Worm (Caenorhabditis elegans) whole organism, L4/young adult: Measurements from ENCODE around the gene F53F4.1.
A peak's percentile ranks its signal among the peaks of the same experiment; 100 is the strongest.

ENCODE experiments used
- W03F9.2 ChIP-seq: fragments of 150-350 bp; optimal IDR thresholded peaks from 2 replicates; lab custom pipeline; 2014; ENCODE audit warnings: missing biosample characterization, missing genetic modification characterization
- dao-5 ChIP-seq: sonication (generic microtip); optimal IDR thresholded peaks from 2 replicates; lab custom pipeline; 2016; ENCODE audit warnings: missing genotype, missing genetic modification characterization, moderate library complexity, missing compliant biosample characterization
- him-1 ChIP-seq: sonication (generic microtip); optimal IDR thresholded peaks from 2 replicates; lab custom pipeline; 2016; ENCODE audit warnings: missing genotype, missing genetic modification reagents, missing genetic modification characterization, missing compliant biosample characterization

F53F4.1 gene

ce11 chrV:13576828-13577227 is 7.8 kb upstream of the F53F4.1 start:
- no peak for TF ChIP-seq dao-5
- TF ChIP-seq him-1 (tag; lab: Kevin White, UChicago): no peak
- no peak for TF ChIP-seq W03F9.2 (tag; lab: Kevin White, UChicago)

DNA sequence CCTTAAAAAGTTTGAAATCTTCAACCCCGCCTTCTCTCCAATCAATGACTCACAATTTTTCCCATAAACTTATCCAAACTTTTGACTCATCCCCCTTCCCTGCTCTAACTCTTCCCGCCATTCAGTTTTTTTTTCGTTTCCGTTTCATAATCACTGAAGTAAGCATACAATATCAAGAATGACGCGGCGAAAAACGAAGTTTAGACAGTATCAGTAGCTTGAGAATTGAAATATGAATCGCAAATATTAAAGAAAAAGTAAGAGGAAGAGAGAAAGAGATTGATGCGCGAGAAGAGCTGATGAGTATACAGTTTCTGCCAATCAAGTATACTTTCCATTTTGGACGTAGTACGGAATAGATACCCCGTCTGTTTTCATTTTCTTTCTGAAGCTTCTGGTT is 7.1 kb upstream of the F53F4.1 start:
- TF ChIP-seq him-1 (tag; lab: Kevin White, UChicago) (no peak), W03F9.2 (tag; lab: Kevin White, UChicago) (no peak), dao-5 (no peak)

- TF ChIP-seq W03F9.2 (tag; lab: Kevin White, UChicago) (no peak), him-1 (tag; lab: Kevin White, UChicago) (no peak), dao-5 (no peak)
Measured at ce11 chrV:13578637-13579036, 5.9 kb upstream of the F53F4.1 start, which contains the start of gene C50B8.6. C50B8.6 (plus strand) TSS chrV:13578972.

DNA sequence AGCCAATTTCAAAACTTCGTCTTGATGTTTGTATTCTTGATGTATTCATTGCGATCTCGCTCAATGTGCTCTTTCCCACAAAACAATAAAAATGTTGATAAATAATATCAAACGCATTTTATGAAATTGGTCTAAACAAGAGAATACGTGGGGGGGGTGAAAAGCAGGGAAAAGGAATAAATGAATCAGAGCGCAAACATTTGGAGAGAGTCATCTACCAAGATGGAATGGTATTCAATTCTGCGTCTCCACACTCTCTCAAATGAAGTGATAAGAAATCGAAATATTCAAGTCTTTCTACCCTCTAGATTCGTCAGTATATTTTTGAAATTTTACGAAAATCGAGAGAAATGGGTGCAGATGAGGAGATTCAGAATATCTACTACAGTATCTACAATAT is 3.9 kb upstream of the F53F4.1 start, which contains the start of gene C50B8.5:
TSS of gene C50B8.5 (plus strand) at position 273 of the 400 bp plus-strand sequence.
- no peak for TF ChIP-seq dao-5

DNA sequence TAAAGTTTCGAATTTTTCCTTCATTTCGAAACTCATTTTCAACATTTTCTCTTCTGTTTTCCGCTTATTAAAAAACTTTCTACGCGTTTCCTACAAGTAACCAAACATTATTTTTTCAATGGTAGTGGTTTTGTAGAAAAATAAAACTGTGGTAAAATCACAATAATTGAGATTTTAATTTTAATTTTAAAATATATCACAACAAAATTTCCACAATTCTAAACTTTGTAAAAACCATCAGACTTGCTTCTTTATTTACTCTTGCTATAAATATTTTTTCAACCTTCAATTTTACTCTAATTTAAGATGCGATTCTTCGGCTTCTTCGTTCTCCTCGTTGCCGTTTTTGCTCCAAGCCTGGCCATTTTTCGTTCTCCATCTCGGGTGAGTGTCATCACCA is 3.3 kb downstream of the F53F4.1 start, which contains the start of gene F53F4.17:
TSS of gene F53F4.17 (plus strand) at position 301 of the 400 bp plus-strand sequence.
- TF ChIP-seq dao-5: no peak

ce11 chrV:13589494-13590176 is 5.1 kb downstream of the F53F4.1 start, which contains the start of the genes F53F4.2 and F53F4.18:
F53F4.2 (minus strand) TSS chrV:13589594.
F53F4.18 (plus strand) TSS chrV:13590126.
- no peak for TF ChIP-seq him-1 (tag; lab: Kevin White, UChicago)
- TF ChIP-seq W03F9.2 (tag; lab: Kevin White, UChicago): no peak
- TF ChIP-seq dao-5: no peak

DNA sequence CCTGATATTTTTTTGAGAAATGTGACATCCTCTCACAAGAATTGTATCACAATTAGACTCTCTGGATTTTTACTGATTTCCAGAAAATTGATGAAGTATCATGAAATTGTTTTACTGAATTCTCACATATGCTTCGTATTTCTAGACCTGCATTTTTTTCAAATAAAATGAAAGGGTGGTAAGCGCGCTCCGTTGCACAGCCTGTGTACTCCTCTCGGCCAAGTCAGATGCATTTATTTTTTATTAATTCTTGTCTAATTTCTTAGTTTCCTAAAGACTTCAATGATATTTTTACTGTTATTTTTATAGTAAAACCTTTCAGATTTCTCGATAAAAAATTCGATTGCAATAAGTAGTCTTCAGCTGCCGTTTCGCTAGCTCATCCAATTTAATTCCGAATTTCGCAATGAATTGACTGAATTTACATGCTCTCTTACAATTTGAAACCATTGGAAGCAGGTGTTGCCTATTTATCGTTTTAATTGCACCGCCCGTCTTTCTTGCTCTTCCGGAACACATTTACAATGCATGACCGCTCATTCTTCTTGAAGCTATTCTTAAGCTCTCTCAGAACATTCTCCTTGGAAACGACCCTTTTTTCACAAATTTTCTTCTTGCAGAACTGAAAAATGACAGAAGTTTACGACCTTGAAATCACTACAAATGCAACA is 7.1 kb downstream of the F53F4.1 start, which contains the start of gene tbcb-1:
TSS of gene tbcb-1 (plus strand) at position 621 of the 671 bp plus-strand sequence.
- peak; percentile 23 for TF ChIP-seq W03F9.2 (tag; lab: Kevin White, UChicago)
- no peak for TF ChIP-seq dao-5

- TF ChIP-seq him-1 (tag; lab: Kevin White, UChicago): no peak
- no peak for TF ChIP-seq dao-5
- TF ChIP-seq W03F9.2 (tag; lab: Kevin White, UChicago): no peak
Measured at ce11 chrV:13593083-13593482, 8.5 kb downstream of the F53F4.1 start, which contains the start of gene F53F4.4. F53F4.4 (plus strand) TSS chrV:13593383.

DNA sequence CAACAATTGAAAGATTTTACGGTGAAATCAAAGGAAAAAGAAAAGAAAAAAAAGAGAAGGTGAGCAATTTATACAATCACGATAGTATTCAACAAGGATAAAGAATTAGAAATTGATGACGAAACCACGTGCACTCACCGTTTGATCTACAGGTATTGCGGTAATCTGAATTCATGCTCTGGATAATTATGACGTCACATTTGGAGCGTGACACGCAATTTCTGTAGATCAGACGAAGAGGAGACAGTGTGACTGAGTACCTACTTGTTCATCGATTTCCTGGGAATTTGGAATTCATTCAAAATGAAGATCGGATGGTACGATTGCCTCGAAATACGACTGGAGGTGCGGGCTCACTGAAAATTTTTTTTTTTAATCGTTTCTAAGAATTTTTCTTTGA is 13.8 kb downstream of the F53F4.1 start:
- TF ChIP-seq dao-5 (no peak), him-1 (tag; lab: Kevin White, UChicago) (no peak), W03F9.2 (tag; lab: Kevin White, UChicago) (no peak)

ce11 chrV:13600882-13601281 is 16.3 kb downstream of the F53F4.1 start, which contains the start of gene rdy-2:
rdy-2 (minus strand) TSS chrV:13600982.
- no peak for TF ChIP-seq him-1 (tag; lab: Kevin White, UChicago)
- TF ChIP-seq dao-5: no peak
- TF ChIP-seq W03F9.2 (tag; lab: Kevin White, UChicago): no peak

DNA sequence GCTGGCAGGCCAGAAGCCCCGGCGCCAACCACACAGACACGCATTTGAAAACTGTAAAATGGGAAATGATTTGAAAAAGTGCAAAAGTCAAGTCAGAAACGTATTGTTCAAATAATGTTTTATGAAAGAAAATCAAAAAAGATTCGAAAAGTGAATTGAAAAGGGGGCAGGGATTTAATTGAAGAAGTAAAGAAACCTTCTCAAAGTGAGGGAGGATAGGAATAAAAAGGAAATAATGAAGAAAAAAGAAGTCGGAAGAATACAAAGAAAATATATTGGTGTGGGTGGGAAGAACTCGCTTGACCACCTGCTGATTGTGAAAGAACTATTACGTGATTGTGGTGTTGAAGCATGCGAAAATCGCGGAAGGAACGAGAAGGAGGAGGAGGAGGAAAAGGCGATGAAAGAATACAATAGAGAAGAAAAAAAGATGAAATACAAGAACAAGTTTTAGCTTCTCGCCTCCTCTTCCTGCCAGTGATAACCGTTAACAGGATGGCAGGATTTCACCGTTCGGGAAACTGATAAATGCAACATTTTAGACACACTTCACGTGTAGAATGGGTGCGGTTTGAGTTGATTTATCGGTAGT is 22.2 kb downstream of the F53F4.1 start, which contains the start of gene fmo-4:
TSS of gene fmo-4 (minus strand) at position 51 of the 592 bp plus-strand sequence.
- TF ChIP-seq him-1 (tag; lab: Kevin White, UChicago) (no peak), W03F9.2 (tag; lab: Kevin White, UChicago) (no peak), dao-5 (no peak)

- TF ChIP-seq W03F9.2 (tag; lab: Kevin White, UChicago) (no peak), him-1 (tag; lab: Kevin White, UChicago) (no peak), dao-5 (no peak)
Measured at ce11 chrV:13608486-13608885, 23.9 kb downstream of the F53F4.1 start.

- no peak for TF ChIP-seq him-1 (tag; lab: Kevin White, UChicago)
- no peak for TF ChIP-seq dao-5
- TF ChIP-seq W03F9.2 (tag; lab: Kevin White, UChicago): no peak
Measured at ce11 chrV:13609806-13610205, 25.2 kb downstream of the F53F4.1 start.

DNA sequence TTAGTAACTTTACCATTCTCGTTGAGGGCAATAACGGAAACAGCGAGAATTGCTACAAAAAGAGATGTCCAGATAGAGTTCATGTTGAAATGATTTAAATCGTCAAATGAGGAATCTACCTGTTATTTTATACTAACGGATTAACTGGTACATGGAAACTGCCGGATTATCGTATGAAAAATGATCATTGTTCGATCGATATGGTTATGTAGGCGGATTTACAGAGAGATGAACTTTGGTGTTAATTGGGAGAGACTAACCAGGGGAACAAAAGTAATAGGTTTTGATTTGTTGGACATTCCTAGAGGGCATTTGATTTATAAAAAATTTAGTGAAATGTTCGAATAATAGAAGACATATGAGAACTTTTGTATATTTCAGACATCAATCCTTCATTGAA is 27.2 kb downstream of the F53F4.1 start, which contains the start of gene spig-9:
TSS of gene spig-9 (minus strand) at position 101 of the 400 bp plus-strand sequence.
- TF ChIP-seq dao-5: no peak
- no peak for TF ChIP-seq him-1 (tag; lab: Kevin White, UChicago)
- no peak for TF ChIP-seq W03F9.2 (tag; lab: Kevin White, UChicago)
